Worm (Caenorhabditis elegans): ENCODE data around the gene Y38F1A.4.

DNA sequence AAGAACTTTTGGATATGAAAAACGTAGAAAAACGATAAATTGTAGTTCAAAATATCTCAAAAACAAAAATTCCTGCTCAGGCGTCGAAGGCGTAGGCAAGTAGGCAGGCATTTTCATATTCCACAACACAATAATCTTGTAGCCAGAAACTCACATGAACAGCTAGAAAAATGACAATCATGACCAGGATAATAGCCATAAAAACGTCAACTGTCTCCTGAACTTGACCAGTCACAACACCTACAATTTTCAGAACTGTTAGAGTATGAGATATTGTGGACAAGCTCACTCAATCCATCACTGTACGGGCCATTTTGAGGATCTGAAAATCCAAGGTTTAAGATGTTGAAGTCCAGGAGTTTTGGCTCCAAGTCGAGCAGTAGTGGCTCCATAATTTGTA lies 27.9 kb upstream of the Y38F1A.4 start, which contains the start of gene Y38F1A.7:
- TF ChIP-seq blmp-1 (tag; optimal IDR thresholded peaks at IDR 0.05) (no peak), mep-1 (tag; optimal IDR thresholded peaks at IDR 0.05) (no peak), lin-13 (tag; optimal IDR thresholded peaks at IDR 0.05) (no peak), unc-62 (GFP tag; optimal IDR thresholded peaks at IDR 0.05) (no peak), sptf-1 (tag; optimal IDR thresholded peaks at IDR 0.05) (no peak), drap-1 (GFP tag; optimal IDR thresholded peaks at IDR 0.05) (no peak), nhr-12 (tag; optimal IDR thresholded peaks at IDR 0.05) (no peak), pha-4 (tag; optimal IDR thresholded peaks at IDR 0.05) (no peak), elt-3 (tag; optimal IDR thresholded peaks at IDR 0.05) (no peak), ces-1 (GFP tag; optimal IDR thresholded peaks at IDR 0.05) (no peak), lsy-2 (tag; optimal IDR thresholded peaks at IDR 0.05) (no peak), ceh-39 (tag; optimal IDR thresholded peaks at IDR 0.05) (no peak), hlh-1 (tag; optimal IDR thresholded peaks at IDR 0.05) (no peak)
